Worm (Caenorhabditis elegans) whole organism, L1 larva: Measurements from ENCODE around the gene srh-216.
A peak's percentile ranks its signal among the peaks of the same experiment; 100 is the strongest.

ENCODE experiments used
- C04F5.9 ChIP-seq: sonication (generic microtip); optimal IDR thresholded peaks from 2 replicates; lab custom pipeline; 2016; ENCODE audit warnings: missing genetic modification characterization, missing compliant biosample characterization
- C34B4.2 ChIP-seq: sonication (generic microtip); optimal IDR thresholded peaks from 2 replicates; lab custom pipeline; 2017; ENCODE audit warnings: mild to moderate bottlenecking, missing genetic modification characterization, missing compliant biosample characterization
- Y116A8C.19 ChIP-seq: sonication (generic microtip); optimal IDR thresholded peaks from 2 replicates; lab custom pipeline; 2016; ENCODE audit warnings: missing compliant biosample characterization, missing genetic modification characterization, borderline replicate concordance
- aha-1 ChIP-seq: fragments of 150-350 bp; optimal IDR thresholded peaks from 2 replicates; lab custom pipeline; 2014; ENCODE audit warnings: missing biosample characterization, missing genetic modification characterization
- alr-1 ChIP-seq: fragments of 200-800 bp; sonication (Bioruptor generic); optimal IDR thresholded peaks from 2 replicates; lab custom pipeline; 2018; ENCODE audit warnings: borderline replicate concordance, mild to moderate bottlenecking, missing genetic modification characterization, missing compliant biosample characterization
- aly-2 ChIP-seq: fragments of 150-350 bp; optimal IDR thresholded peaks from 2 replicates; lab custom pipeline; 2014; ENCODE audit warnings: missing biosample characterization, missing genetic modification characterization
- ama-1 ChIP-seq: fragments of 150-350 bp; optimal IDR thresholded peaks from 2 replicates; lab custom pipeline; 2014
- blmp-1 ChIP-seq: fragments of 150-350 bp; optimal IDR thresholded peaks from 2 replicates; lab custom pipeline; 2014; ENCODE audit warnings: missing biosample characterization, missing genetic modification characterization
- ceh-8 ChIP-seq: fragments of 200-800 bp; sonication (Bioruptor generic); optimal IDR thresholded peaks from 2 replicates; lab custom pipeline; 2018; ENCODE audit warnings: mild to moderate bottlenecking, missing genetic modification characterization, moderate library complexity, missing compliant biosample characterization
- ceh-82 ChIP-seq, 3 experiments: fragments of 150-350 bp in 1 of 3; sonication (generic microtip) in 2 of 3; optimal IDR thresholded peaks; 2 replicates each; lab custom pipeline; 2014 to 2017; ENCODE audit warnings: missing biosample characterization in 3 of 3, missing genetic modification characterization in 3 of 3
- ceh-88 ChIP-seq: fragments of 200-800 bp; sonication (Bioruptor generic); IDR thresholded peaks from 2 replicates; pipeline ENCODE4 v1.3.6; 2022; ENCODE audit warnings: missing genetic modification characterization, missing compliant biosample characterization
- ces-1 ChIP-seq: fragments of 150-350 bp; optimal IDR thresholded peaks from 2 replicates; lab custom pipeline; 2014; ENCODE audit warnings: missing biosample characterization, missing genetic modification reagents, missing genetic modification characterization
- dpl-1 ChIP-seq, 3 experiments: fragments of 150-350 bp in 2 of 3; sonication (generic microtip) in 1 of 3; optimal IDR thresholded peaks; 2 replicates each; lab custom pipeline; 2014 to 2017; ENCODE audit warnings: missing biosample characterization in 3 of 3, missing genetic modification characterization in 3 of 3, missing genetic modification reagents in 3 of 3
- dsc-1 ChIP-seq: sonication (generic microtip); optimal IDR thresholded peaks from 2 replicates; lab custom pipeline; 2016; ENCODE audit warnings: mild to moderate bottlenecking, missing genetic modification characterization, missing compliant biosample characterization
- efl-1 ChIP-seq, 4 experiments: fragments of 150-350 bp; optimal IDR thresholded peaks in 3 of 4; peaks in 1 of 4; 1 replicate in 1 of 4; 2 replicates in 3 of 4; lab custom pipeline; 2014; ENCODE audit warnings: missing biosample characterization in 2 of 4, missing genetic modification characterization in 2 of 4, missing genetic modification reagents in 2 of 4
- egl-13 ChIP-seq: sonication (generic microtip); optimal IDR thresholded peaks from 2 replicates; lab custom pipeline; 2016; ENCODE audit warnings: missing genotype, missing genetic modification reagents, missing genetic modification characterization, missing compliant biosample characterization
- fkh-10 ChIP-seq: sonication (generic microtip); optimal IDR thresholded peaks from 2 replicates; lab custom pipeline; 2017; ENCODE audit warnings: missing biosample characterization, missing genetic modification reagents, missing genetic modification characterization
- fos-1 ChIP-seq: fragments of 150-350 bp; optimal IDR thresholded peaks from 2 replicates; lab custom pipeline; 2014; ENCODE audit warnings: missing biosample characterization, missing genetic modification characterization
- grh-1 ChIP-seq: fragments of 200-800 bp; sonication (Bioruptor generic); IDR thresholded peaks from 2 replicates; pipeline ENCODE4 v1.3.6; 2022; ENCODE audit warnings: missing genetic modification reagents, missing genetic modification characterization, missing compliant biosample characterization
- hpl-2 ChIP-seq: fragments of 150-350 bp; optimal IDR thresholded peaks from 2 replicates; lab custom pipeline; 2014; ENCODE audit warnings: missing biosample characterization, missing genetic modification reagents, missing genetic modification characterization
- lin-13 ChIP-seq: fragments of 150-350 bp; optimal IDR thresholded peaks from 2 replicates; lab custom pipeline; 2014; ENCODE audit warnings: missing biosample characterization, missing genetic modification reagents, missing genetic modification characterization
- lir-3 ChIP-seq: sonication (generic microtip); optimal IDR thresholded peaks from 2 replicates; lab custom pipeline; 2016; ENCODE audit warnings: mild to moderate bottlenecking, missing genetic modification characterization, moderate library complexity, missing compliant biosample characterization; ENCODE audit not compliant: poor library complexity
- mab-9 ChIP-seq: fragments of 200-800 bp; sonication (Bioruptor generic); IDR thresholded peaks from 2 replicates; pipeline ENCODE4 v1.3.6; 2022; ENCODE audit warnings: missing genetic modification reagents, missing genetic modification characterization, missing compliant biosample characterization
- mef-2 ChIP-seq: fragments of 150-350 bp; optimal IDR thresholded peaks from 2 replicates; lab custom pipeline; 2014; ENCODE audit warnings: missing biosample characterization, missing genetic modification characterization
- mep-1 ChIP-seq: fragments of 150-350 bp; optimal IDR thresholded peaks from 2 replicates; lab custom pipeline; 2014; ENCODE audit warnings: missing biosample characterization, missing genetic modification characterization
- nhr-12 ChIP-seq: sonication (generic microtip); optimal IDR thresholded peaks from 2 replicates; lab custom pipeline; 2017; ENCODE audit warnings: missing biosample characterization, missing genetic modification characterization
- nhr-237 ChIP-seq: fragments of 150-350 bp; optimal IDR thresholded peaks from 2 replicates; lab custom pipeline; 2014; ENCODE audit warnings: missing biosample characterization, missing genetic modification characterization
- nhr-71 ChIP-seq: sonication (generic microtip); optimal IDR thresholded peaks from 2 replicates; lab custom pipeline; 2016; ENCODE audit warnings: mild to moderate bottlenecking, missing genetic modification characterization, moderate library complexity, missing compliant biosample characterization
- nhr-76 ChIP-seq: sonication (generic microtip); optimal IDR thresholded peaks from 2 replicates; lab custom pipeline; 2017; ENCODE audit warnings: missing biosample characterization, missing genetic modification characterization
- nhr-84 ChIP-seq: sonication (generic microtip); optimal IDR thresholded peaks from 2 replicates; lab custom pipeline; 2017; ENCODE audit warnings: missing biosample characterization, missing genetic modification characterization
- nhr-85 ChIP-seq: sonication (generic microtip); peaks from one replicate; lab custom pipeline; 2016; ENCODE audit warnings: missing genetic modification characterization, inconsistent platforms, missing compliant biosample characterization
- pag-3 ChIP-seq: sonication (generic microtip); optimal IDR thresholded peaks from 2 replicates; lab custom pipeline; 2017; ENCODE audit warnings: missing genetic modification characterization, mild to moderate bottlenecking, missing compliant biosample characterization, antibody characterized with exemption, borderline replicate concordance; ENCODE audit not compliant: insufficient read depth
- pax-3 ChIP-seq: fragments of 200-800 bp; sonication (Bioruptor generic); optimal IDR thresholded peaks from 2 replicates; lab custom pipeline; 2018; ENCODE audit warnings: mild to moderate bottlenecking, missing genetic modification characterization, moderate library complexity, missing compliant biosample characterization
- snpc-4 ChIP-seq: fragments of 150-350 bp; optimal IDR thresholded peaks from 2 replicates; lab custom pipeline; 2014; ENCODE audit warnings: missing biosample characterization, missing genetic modification characterization
- sup-37 ChIP-seq: fragments of 200-800 bp; sonication (Bioruptor generic); optimal IDR thresholded peaks from 2 replicates; lab custom pipeline; 2018; ENCODE audit warnings: mild to moderate bottlenecking, missing genetic modification characterization, missing compliant biosample characterization
- unc-98 ChIP-seq: fragments of 200-800 bp; sonication (Bioruptor generic); IDR thresholded peaks from 2 replicates; pipeline ENCODE4 v1.3.6; 2022; ENCODE audit warnings: missing genetic modification characterization, missing compliant biosample characterization
- vab-15 ChIP-seq: sonication (generic microtip); optimal IDR thresholded peaks from 2 replicates; lab custom pipeline; 2017; ENCODE audit warnings: missing genotype, mild to moderate bottlenecking, missing genetic modification characterization, missing compliant biosample characterization
- zip-4 ChIP-seq: fragments of 200-800 bp; sonication (Bioruptor generic); optimal IDR thresholded peaks from 2 replicates; lab custom pipeline; 2018; ENCODE audit warnings: mild to moderate bottlenecking, missing genetic modification characterization, moderate library complexity, missing compliant biosample characterization
- ztf-11 ChIP-seq, 2 experiments: sonication (generic microtip); optimal IDR thresholded peaks; 2 replicates each; lab custom pipeline; 2016 to 2017; ENCODE audit warnings: missing genetic modification characterization in 2 of 2, missing biosample characterization in 1 of 2, missing compliant biosample characterization in 1 of 2

srh-216 gene

ce11 chrV:16827485-16827884 is at the start of gene srh-216:
TSS of gene srh-216 (minus strand) at chrV:16827585.
- TF ChIP-seq C34B4.2 (tag; lab: Kevin White, UChicago), result no peak
- TF ChIP-seq mep-1 (tag; lab: Kevin White, UChicago), result no peak
- TF ChIP-seq snpc-4 (tag; lab: Kevin White, UChicago), result no peak
- TF ChIP-seq vab-15, result no peak
- TF ChIP-seq grh-1 (GFP tag; lab: Robert Waterston, UW), result no peak
- no peak for TF ChIP-seq fkh-10 (GFP tag; lab: Kevin White, UChicago)
- TF ChIP-seq C04F5.9 (tag; lab: Kevin White, UChicago), result no peak
- no peak for TF ChIP-seq egl-13
- TF ChIP-seq Y116A8C.19 (tag; lab: Kevin White, UChicago), result no peak
- TF ChIP-seq mef-2 (tag; lab: Kevin White, UChicago), result no peak
- no peak for TF ChIP-seq aha-1 (tag; lab: Kevin White, UChicago)
- no peak for TF ChIP-seq lin-13 (GFP tag; lab: Kevin White, UChicago)
- no peak for TF ChIP-seq ceh-8
- TF ChIP-seq fos-1 (tag; lab: Kevin White, UChicago), result no peak
- TF ChIP-seq unc-98 (GFP tag; lab: Robert Waterston, UW), result no peak
- TF ChIP-seq nhr-84 (tag; lab: Kevin White, UChicago), result no peak

ce11 chrV:16874966-16875365 is 47.6 kb upstream of the srh-216 start, which contains the start of gene F49A5.10:
TSS of gene F49A5.10 (plus strand) at chrV:16875266.
- no peak for TF ChIP-seq snpc-4 (tag; lab: Kevin White, UChicago)
- TF ChIP-seq pax-3 (tag; lab: Kevin White, UChicago), result no peak
- no peak for TF ChIP-seq mef-2 (tag; lab: Kevin White, UChicago)
- no peak for TF ChIP-seq ces-1 (GFP tag; lab: Kevin White, UChicago)
- TF ChIP-seq zip-4 (GFP tag; lab: Kevin White, UChicago), result no peak
- no peak for TF ChIP-seq pag-3
- no peak for TF ChIP-seq aly-2 (tag; lab: Kevin White, UChicago)
- TF ChIP-seq mep-1 (tag; lab: Kevin White, UChicago), result no peak

ce11 chrV:16873642-16874041 is 46.3 kb upstream of the srh-216 start, which contains the start of gene srw-23:
TSS of gene srw-23 (plus strand) at chrV:16873942.
- TF ChIP-seq efl-1 (optimal IDR thresholded peaks at IDR 0.05; lab: Kevin White, UChicago) (no peak), efl-1 (GFP tag; optimal IDR thresholded peaks at IDR 0.05 in 1 of 2; lab: Kevin White, UChicago) (peak in 1 of 2 experiments; percentile 30), blmp-1 (no peak)

- TF ChIP-seq dpl-1 (GFP tag; optimal IDR thresholded peaks at IDR 0.05; lab: Kevin White, UChicago) (no peak), mab-9 (GFP tag; lab: Robert Waterston, UW) (no peak), nhr-76 (no peak), fos-1 (tag; lab: Kevin White, UChicago) (no peak), nhr-12 (tag; lab: Kevin White, UChicago) (no peak), efl-1 (optimal IDR thresholded peaks at IDR 0.05; lab: Kevin White, UChicago) (no peak), efl-1 (GFP tag; optimal IDR thresholded peaks at IDR 0.05 in 1 of 2; lab: Kevin White, UChicago) (peak in 1 of 2 experiments; percentile 24), nhr-237 (tag; lab: Kevin White, UChicago) (no peak)
- TF ChIP-seq, all 84 proteins: peak for 1
These were observed 44.0 kb upstream of the srh-216 start, which contains the start of gene thn-4 for ce11 chrV:16871387-16871786. TSS of gene thn-4 (minus strand) at chrV:16871487.

- no peak for TF ChIP-seq ama-1 (lab: Kevin White, UChicago)
- TF ChIP-seq sup-37 (GFP tag; lab: Kevin White, UChicago), result no peak
- no peak for TF ChIP-seq nhr-85 (tag; lab: Kevin White, UChicago)
- TF ChIP-seq nhr-237 (tag; lab: Kevin White, UChicago), result no peak
- no peak for TF ChIP-seq nhr-71 (tag; lab: Kevin White, UChicago)
- TF ChIP-seq dpl-1 (GFP tag; optimal IDR thresholded peaks at IDR 0.05; lab: Kevin White, UChicago), result no peak
- no peak for TF ChIP-seq ceh-82 (tag; optimal IDR thresholded peaks at IDR 0.05; lab: Kevin White, UChicago)
- no peak for TF ChIP-seq hpl-2 (GFP tag; lab: Kevin White, UChicago)
- TF ChIP-seq ceh-88, result no peak
- no peak for TF ChIP-seq lir-3 (tag; lab: Kevin White, UChicago)
- TF ChIP-seq ztf-11 (tag; optimal IDR thresholded peaks at IDR 0.05; lab: Kevin White, UChicago), result no peak
- TF ChIP-seq alr-1 (tag; lab: Kevin White, UChicago), result no peak
- TF ChIP-seq dsc-1 (tag; lab: Kevin White, UChicago), result no peak
These were observed 42.4 kb upstream of the srh-216 start, which contains the start of gene clec-33 for ce11 chrV:16869740-16870139. TSS of gene clec-33 (minus strand) at chrV:16869840.
